Fruit fly (Drosophila melanogaster): Measurements from ENCODE around the gene JhI-21.

The JhI-21 gene

dm6 chr2L:12103231-12104210 is 47.7 kb upstream of the JhI-21 start, which contains the start of the genes Patsas and ThrRS (continued):
- TF ChIP-seq CG2129 (GFP tag; IDR thresholded peaks at IDR 0.05; ENCODE audit: partially characterized antibody) = no peak
- TF ChIP-seq CG33213 (GFP tag; optimal IDR thresholded peaks at IDR 0.05) = peak; percentile 49
- TF ChIP-seq CG14667 (GFP tag; IDR thresholded peaks at IDR 0.05) = peak; percentile 81
- no peak for TF ChIP-seq Hr39 (optimal IDR thresholded peaks at IDR 0.05)
- peak; percentile 52; the same call in 1 of the 3 replicates for TF ChIP-seq C15 (GFP tag; IDR thresholded peaks at IDR 0.05)
- peak; percentile 90 for TF ChIP-seq CG15269 (tag; optimal IDR thresholded peaks at IDR 0.05)
- peak; percentile 47 for TF ChIP-seq CG7271 (tag; optimal IDR thresholded peaks at IDR 0.05)
- TF ChIP-seq Hr51 (GFP tag; optimal IDR thresholded peaks at IDR 0.05) = peak; percentile 78 to 88
- peak; percentile 85 for TF ChIP-seq fd3F (GFP tag; optimal IDR thresholded peaks at IDR 0.05)
- peak; percentile 82 for TF ChIP-seq seq (GFP tag; IDR thresholded peaks at IDR 0.05)
- TF ChIP-seq disco-r (GFP tag; optimal IDR thresholded peaks at IDR 0.05) = peak; percentile 4
- peak; percentile 19 for TF ChIP-seq CG4282 (GFP tag; optimal IDR thresholded peaks at IDR 0.05)
- peak; percentile 86 for TF ChIP-seq CG4404 (GFP tag; IDR thresholded peaks at IDR 0.05)
- TF ChIP-seq Spps (tag; optimal IDR thresholded peaks at IDR 0.05) = peak; percentile 75
- peak; percentile 31 for TF ChIP-seq CG17912 (GFP tag; optimal IDR thresholded peaks at IDR 0.05)
- no peak for TF ChIP-seq CG6791 (GFP tag; IDR thresholded peaks at IDR 0.05; ENCODE audit: partially characterized antibody)
- TF ChIP-seq Dref (GFP tag; IDR thresholded peaks at IDR 0.05) = peak; percentile 33; the same call in 1 of the 2 replicates
- peak; percentile 70 to 80 for TF ChIP-seq Pdp1 (GFP tag; optimal IDR thresholded peaks at IDR 0.05)
- TF ChIP-seq Sin3A (optimal IDR thresholded peaks at IDR 0.05) = peak; percentile 68
- peak; percentile 77; the same call in 2 of the 3 replicates for TF ChIP-seq CG11695 (GFP tag; IDR thresholded peaks at IDR 0.05)
- TF ChIP-seq CG11085 (GFP tag; IDR thresholded peaks at IDR 0.05) = peak; percentile 75
- TF ChIP-seq Dfd (GFP tag; optimal IDR thresholded peaks at IDR 0.05) = peak in 1 of 2 experiments; percentile 39
- no peak for TF ChIP-seq CG15479 (GFP tag; optimal IDR thresholded peaks at IDR 0.05)
- TF ChIP-seq CG12219 (GFP tag; optimal IDR thresholded peaks at IDR 0.05) = peak; percentile 26
- TF ChIP-seq Vsx1 (GFP tag; optimal IDR thresholded peaks at IDR 0.05) = no peak
- TF ChIP-seq chn (GFP tag; optimal IDR thresholded peaks at IDR 0.05) = peak; percentile 72
- peak; percentile 79 for TF ChIP-seq CG17385 (GFP tag; optimal IDR thresholded peaks at IDR 0.05)
- TF ChIP-seq Stat92E (GFP tag; optimal IDR thresholded peaks at IDR 0.05) = no peak
- TF ChIP-seq Med (GFP tag) = peak; percentile 94
- TF ChIP-seq Meics (GFP tag; optimal IDR thresholded peaks at IDR 0.05) = peak; percentile 87
- no peak for TF ChIP-seq mirr (GFP tag; optimal IDR thresholded peaks at IDR 0.05)
- TF ChIP-seq sna (GFP tag; IDR thresholded peaks at IDR 0.05; ENCODE audit: partially characterized antibody) = no peak
- no peak for TF ChIP-seq eyg (GFP tag; optimal IDR thresholded peaks at IDR 0.05)
- TF ChIP-seq Myb (GFP tag; optimal IDR thresholded peaks at IDR 0.05) = peak; percentile 66
- TF ChIP-seq z (GFP tag; IDR thresholded peaks at IDR 0.05) = no peak
- peak; percentile 76 for TF ChIP-seq ap (GFP tag; IDR thresholded peaks at IDR 0.05)
- TF ChIP-seq fd102C (GFP tag; optimal IDR thresholded peaks at IDR 0.05) = peak; percentile 51
- TF ChIP-seq tup (GFP tag; optimal IDR thresholded peaks at IDR 0.05) = peak; percentile 28
- TF ChIP-seq Hand (GFP tag; optimal IDR thresholded peaks at IDR 0.05) = peak; percentile 71
- TF ChIP-seq oc (tag; optimal IDR thresholded peaks at IDR 0.05) = no peak
- peak; percentile 82 for TF ChIP-seq Mrtf (GFP tag; IDR thresholded peaks at IDR 0.05)
- peak; percentile 74; the same call in 2 of the 3 replicates for TF ChIP-seq CG11093 (GFP tag; IDR thresholded peaks at IDR 0.05)
- peak; percentile 81 for TF ChIP-seq E2f1 (GFP tag; IDR thresholded peaks at IDR 0.05)
- no peak for TF ChIP-seq tap (tag; optimal IDR thresholded peaks at IDR 0.05)
- peak in 1 of 3 experiments; percentile 85 for TF ChIP-seq lola (GFP tag; optimal IDR thresholded peaks at IDR 0.05)
- TF ChIP-seq CG11456 (GFP tag; IDR thresholded peaks at IDR 0.05) = peak; percentile 76
- TF ChIP-seq dm (GFP tag; optimal IDR thresholded peaks at IDR 0.05) = peak; percentile 61
- peak; percentile 31 for TF ChIP-seq CG10565 (GFP tag; optimal IDR thresholded peaks at IDR 0.05)
